Worm (Caenorhabditis elegans): ENCODE data around the gene daf-4.
A peak's percentile ranks its signal among the peaks of the same experiment; 100 is the strongest.

The daf-4 gene

ce11 chrIII:5591668-5592149 is 33.2 kb upstream of the daf-4 start, which contains the start of the genes ddx-15 and ucr-1 (continued):
- TF ChIP-seq zip-2 (tag; optimal IDR thresholded peaks at IDR 0.05) = no peak
- no peak for TF ChIP-seq daf-12 (tag; optimal IDR thresholded peaks at IDR 0.05)
- TF ChIP-seq T26A8.4 (GFP tag; IDR thresholded peaks at IDR 0.05) = no peak
- TF ChIP-seq jun-1 (tag; optimal IDR thresholded peaks at IDR 0.05) = no peak
- TF ChIP-seq sdz-12 (GFP tag; optimal IDR thresholded peaks at IDR 0.05) = no peak
- peak; percentile 73 for TF ChIP-seq dve-1 (tag; optimal IDR thresholded peaks at IDR 0.05; ENCODE audit: insufficient read depth)
- no peak for TF ChIP-seq snpc-1.2 (GFP tag; IDR thresholded peaks at IDR 0.05)
- no peak for TF ChIP-seq tag-97 (GFP tag; IDR thresholded peaks at IDR 0.05)
- no peak for TF ChIP-seq F26F4.8 (GFP tag; conservative IDR thresholded peaks at IDR 0.05)
- TF ChIP-seq mxl-2 (GFP tag; conservative IDR thresholded peaks at IDR 0.05) = no peak
- TF ChIP-seq unc-39 (tag; optimal IDR thresholded peaks at IDR 0.05) = no peak
- no peak for TF ChIP-seq ceh-44 (GFP tag; IDR thresholded peaks at IDR 0.05)
- TF ChIP-seq madf-9 (GFP tag; conservative IDR thresholded peaks at IDR 0.05) = no peak
- TF ChIP-seq hlh-30 (tag; optimal IDR thresholded peaks at IDR 0.05; ENCODE audit: insufficient read depth) = peak; percentile 63
- TF ChIP-seq attf-4 (tag; optimal IDR thresholded peaks at IDR 0.05) = no peak
- peak; percentile 50 for TF ChIP-seq nhr-6 (tag; optimal IDR thresholded peaks at IDR 0.05)
- no peak for TF ChIP-seq snpc-4 (tag; optimal IDR thresholded peaks at IDR 0.05)

- no peak for TF ChIP-seq duxl-1 (tag; optimal IDR thresholded peaks at IDR 0.05; ENCODE audit: poor library complexity)
- no peak for TF ChIP-seq nhr-76 (tag; optimal IDR thresholded peaks at IDR 0.05)
- TF ChIP-seq nhr-6 (tag; optimal IDR thresholded peaks at IDR 0.05) = no peak
- no peak for TF ChIP-seq ceh-20 (GFP tag; IDR thresholded peaks at IDR 0.05)
- no peak for TF ChIP-seq snpc-4 (tag; optimal IDR thresholded peaks at IDR 0.05)
- no peak for TF ChIP-seq ztf-7 (tag; optimal IDR thresholded peaks at IDR 0.05)
- no peak for TF ChIP-seq tra-1 (GFP tag; IDR thresholded peaks at IDR 0.05)
- TF ChIP-seq rbr-2 (tag; optimal IDR thresholded peaks at IDR 0.05) = no peak
- TF ChIP-seq daf-12 (tag; optimal IDR thresholded peaks at IDR 0.05) = no peak
- no peak for TF ChIP-seq sdz-12 (GFP tag; optimal IDR thresholded peaks at IDR 0.05)
- no peak for TF ChIP-seq nhr-111 (GFP tag; optimal IDR thresholded peaks at IDR 0.05)
- peak in 1 of 2 experiments; percentile 37 for TF ChIP-seq lsy-2 (tag; optimal IDR thresholded peaks at IDR 0.05)
- TF ChIP-seq lin-29 (GFP tag; IDR thresholded peaks at IDR 0.05) = no peak
- no peak for TF ChIP-seq F26F4.8 (GFP tag; conservative IDR thresholded peaks at IDR 0.05)
- no peak for TF ChIP-seq ceh-32 (tag; optimal IDR thresholded peaks at IDR 0.05; ENCODE audit: poor library complexity)
- TF ChIP-seq zip-2 (tag; optimal IDR thresholded peaks at IDR 0.05) = no peak
- no peak for TF ChIP-seq unc-62 (GFP tag; optimal IDR thresholded peaks at IDR 0.05 in 1 of 2)
- no peak for TF ChIP-seq unc-62 (tag; optimal IDR thresholded peaks at IDR 0.05)
- peak; percentile 43 for TF ChIP-seq mxl-3 (GFP tag; optimal IDR thresholded peaks at IDR 0.05)
- no peak for TF ChIP-seq skn-1 (tag; optimal IDR thresholded peaks at IDR 0.05)
- TF ChIP-seq dmd-6 (GFP tag; IDR thresholded peaks at IDR 0.05) = no peak; the same call in 1 of the 2 replicates
- 0 out of 2 replicates have a peak, but pooled peaks have one; percentile 26 for TF ChIP-seq arid-1 (GFP tag; conservative IDR thresholded peaks at IDR 0.05)
- TF ChIP-seq mdl-1 (tag; optimal IDR thresholded peaks at IDR 0.05) = peak in 1 of 2 experiments; percentile 22
- TF ChIP-seq fos-1 (tag; optimal IDR thresholded peaks at IDR 0.05) = no peak
- TF ChIP-seq cey-2 (tag; optimal IDR thresholded peaks at IDR 0.05; ENCODE audit: borderline replicate concordance, insufficient read depth) = no peak
- TF ChIP-seq mxl-2 (GFP tag; conservative IDR thresholded peaks at IDR 0.05) = no peak
- no peak for TF ChIP-seq lir-3 (tag; optimal IDR thresholded peaks at IDR 0.05)
- no peak for TF ChIP-seq lin-13 (GFP tag; optimal IDR thresholded peaks at IDR 0.05)
- TF ChIP-seq tag-97 (GFP tag; IDR thresholded peaks at IDR 0.05) = no peak
- no peak for TF ChIP-seq aly-2 (tag; optimal IDR thresholded peaks at IDR 0.05)
- TF ChIP-seq lin-1 (GFP tag; IDR thresholded peaks at IDR 0.05) = no peak
- no peak for TF ChIP-seq ZK337.2 (GFP tag; IDR thresholded peaks at IDR 0.05)
- no peak for TF ChIP-seq egl-43 (GFP tag; IDR thresholded peaks at IDR 0.05)
- TF ChIP-seq nhr-10 (tag; optimal IDR thresholded peaks at IDR 0.05) = no peak
- TF ChIP-seq ceh-28 (tag; optimal IDR thresholded peaks at IDR 0.05) = no peak
- peak in 1 of 2 experiments; percentile 7 for TF ChIP-seq daf-16 (GFP tag; optimal IDR thresholded peaks at IDR 0.05)
- TF ChIP-seq daf-16 (tag; optimal IDR thresholded peaks at IDR 0.05) = no peak
- TF ChIP-seq spr-1 (tag; optimal IDR thresholded peaks at IDR 0.05) = no peak
- no peak for TF ChIP-seq zfp-2 (tag; optimal IDR thresholded peaks at IDR 0.05)
- no peak for TF ChIP-seq F37D6.2 (tag; optimal IDR thresholded peaks at IDR 0.05)
- TF ChIP-seq Y75B8A.6 (GFP tag; IDR thresholded peaks at IDR 0.05) = no peak
Measured at ce11 chrIII:5594350-5594749, 30.6 kb upstream of the daf-4 start.
